Worm (Caenorhabditis elegans): ENCODE data around the gene mig-6.

- TF ChIP-seq cog-1 (tag; optimal IDR thresholded peaks at IDR 0.05) (no peak), ztf-29 (GFP tag; IDR thresholded peaks at IDR 0.05) (no peak), ref-1 (GFP tag; conservative IDR thresholded peaks at IDR 0.05) (no peak), ztf-23 (GFP tag; IDR thresholded peaks at IDR 0.05) (no peak), med-1 (GFP tag; optimal IDR thresholded peaks at IDR 0.05; ENCODE audit: insufficient read depth) (no peak), tab-1 (GFP tag; IDR thresholded peaks at IDR 0.05) (no peak), T22C8.4 (GFP tag; IDR thresholded peaks at IDR 0.05) (no peak), flt-1 (GFP tag; IDR thresholded peaks at IDR 0.05) (no peak)
These were observed 41.1 kb upstream of the mig-6 start for ce11 chrV:7785885-7786284.

Measured in whole organism, midembryonic.